Worm (Caenorhabditis elegans): ENCODE measurements around the gene srx-20.

- no peak for TF ChIP-seq hmbx-1 (tag; optimal IDR thresholded peaks at IDR 0.05)
- no peak for TF ChIP-seq B0310.2 (tag; optimal IDR thresholded peaks at IDR 0.05)
- TF ChIP-seq ama-1 (optimal IDR thresholded peaks at IDR 0.05), result no peak
- TF ChIP-seq ceh-13 (GFP tag; optimal IDR thresholded peaks at IDR 0.05), result no peak
- TF ChIP-seq hmg-4 (GFP tag; optimal IDR thresholded peaks at IDR 0.05), result no peak
- no peak for TF ChIP-seq ets-7 (tag; optimal IDR thresholded peaks at IDR 0.05)
- TF ChIP-seq tra-4 (tag; optimal IDR thresholded peaks at IDR 0.05), result no peak
- TF ChIP-seq pes-1 (GFP tag; IDR thresholded peaks at IDR 0.05), result no peak
- no peak for TF ChIP-seq hnd-1 (tag; optimal IDR thresholded peaks at IDR 0.05)
- TF ChIP-seq F13C5.2 (tag; optimal IDR thresholded peaks at IDR 0.05), result no peak
- no peak for TF ChIP-seq flt-1 (GFP tag; IDR thresholded peaks at IDR 0.05)
- TF ChIP-seq tbx-11 (GFP tag; IDR thresholded peaks at IDR 0.05), result no peak
- no peak for TF ChIP-seq sea-1 (GFP tag; conservative IDR thresholded peaks at IDR 0.05)
- TF ChIP-seq scrt-1 (GFP tag; IDR thresholded peaks at IDR 0.05), result no peak
These were observed 45.1 kb downstream of the srx-20 start, which contains the start of gene T22D1.3 for ce11 chrIV:6912851-6913588.
